Fruit fly (Drosophila melanogaster) whole organism, adult: Measurements from ENCODE around the gene Cdk12.
A peak's percentile ranks its signal among the peaks of the same experiment; 100 is the strongest.

Source experiments
- CG11617 ChIP-seq: fragments of 200-800 bp; sonication (Bioruptor generic); optimal IDR thresholded peaks from 2 replicates; lab custom pipeline; 2017; ENCODE audit warnings: mild to moderate bottlenecking, missing biosample characterization, missing genetic modification reagents, missing genetic modification characterization
- CG12768 ChIP-seq: fragments of 200-800 bp; sonication (Bioruptor generic); optimal IDR thresholded peaks from 2 replicates; lab custom pipeline; 2017; ENCODE audit warnings: missing biosample characterization, missing genetic modification characterization, mild to moderate bottlenecking, moderate library complexity, missing genetic modification reagents
- CG14711 ChIP-seq: fragments of 200-800 bp; sonication (Bioruptor generic); optimal IDR thresholded peaks from 2 replicates; lab custom pipeline; 2018; ENCODE audit warnings: missing biosample characterization, mild to moderate bottlenecking, missing genetic modification characterization, moderate library complexity
- CG1620 ChIP-seq: fragments of 200-800 bp; sonication (Bioruptor generic); optimal IDR thresholded peaks from 2 replicates; lab custom pipeline; 2016; ENCODE audit warnings: missing biosample characterization, missing genetic modification characterization
- CG33017 ChIP-seq: fragments of 200-800 bp; sonication (Bioruptor generic); optimal IDR thresholded peaks from 2 replicates; lab custom pipeline; 2018; ENCODE audit warnings: missing biosample characterization, mild to moderate bottlenecking, missing genetic modification characterization, moderate library complexity
- CG5204 ChIP-seq: fragments of 200-800 bp; sonication (Bioruptor generic); optimal IDR thresholded peaks from 2 replicates; lab custom pipeline; 2016; ENCODE audit warnings: missing biosample characterization, missing genetic modification characterization
- CG7045 ChIP-seq: fragments of 200-800 bp; sonication (Bioruptor generic); optimal IDR thresholded peaks from 2 replicates; lab custom pipeline; 2017; ENCODE audit warnings: missing biosample characterization, mild to moderate bottlenecking, missing genetic modification characterization
- CG7101 ChIP-seq: fragments of 200-800 bp; sonication (Bioruptor generic); optimal IDR thresholded peaks from 2 replicates; lab custom pipeline; 2018; ENCODE audit warnings: missing biosample characterization, mild to moderate bottlenecking, missing genetic modification characterization, moderate library complexity
- Clk ChIP-seq: fragments of 200-800 bp; sonication (Bioruptor generic); optimal IDR thresholded peaks from 2 replicates; lab custom pipeline; 2017; ENCODE audit warnings: missing biosample characterization, missing genetic modification characterization
- Crg-1 ChIP-seq: fragments of 200-800 bp; sonication (Bioruptor generic); optimal IDR thresholded peaks from 2 replicates; lab custom pipeline; 2016; ENCODE audit warnings: missing biosample characterization, missing genetic modification characterization
- Hr96 ChIP-seq: fragments of 200-800 bp; sonication (Bioruptor generic); optimal IDR thresholded peaks from 2 replicates; lab custom pipeline; 2016; ENCODE audit warnings: missing biosample characterization, missing genetic modification characterization
- Mnt ChIP-seq: fragments of 200-800 bp; sonication (Bioruptor generic); optimal IDR thresholded peaks from 2 replicates; lab custom pipeline; 2016; ENCODE audit warnings: missing biosample characterization, mild to moderate bottlenecking, missing genetic modification characterization
- bab1 ChIP-seq: fragments of 200-800 bp; sonication (Bioruptor generic); optimal IDR thresholded peaks from 3 replicates; lab custom pipeline; 2019; ENCODE audit warnings: missing biosample characterization, mild to moderate bottlenecking, missing genetic modification characterization, moderate library complexity
- cic ChIP-seq: fragments of 200-800 bp; sonication (Bioruptor generic); optimal IDR thresholded peaks from 2 replicates; lab custom pipeline; 2017; ENCODE audit warnings: missing biosample characterization, mild to moderate bottlenecking, missing genetic modification characterization, moderate library complexity
- cnc ChIP-seq, 2 experiments: fragments of >200 bp; optimal IDR thresholded peaks; 2 replicates each; lab custom pipeline; 2017
- kay ChIP-seq: fragments of 200-800 bp; sonication (Bioruptor generic); peaks from one replicate; lab custom pipeline; 2016; ENCODE audit warnings: missing biosample characterization, missing genetic modification characterization, borderline replicate concordance
- ovo ChIP-seq: fragments of 200-800 bp; sonication (Bioruptor generic); optimal IDR thresholded peaks from 2 replicates; lab custom pipeline; 2016; ENCODE audit warnings: missing biosample characterization, missing genetic modification characterization
- pad ChIP-seq: fragments of 200-800 bp; sonication (Bioruptor generic); optimal IDR thresholded peaks from 3 replicates; lab custom pipeline; 2017; ENCODE audit warnings: missing biosample characterization, missing genetic modification characterization, mild to moderate bottlenecking, moderate library complexity, missing genetic modification reagents
- tj ChIP-seq: fragments of 200-800 bp; sonication (Bioruptor generic); optimal IDR thresholded peaks from 3 replicates; lab custom pipeline; 2017; ENCODE audit warnings: missing biosample characterization, mild to moderate bottlenecking, missing genetic modification characterization, moderate library complexity
- toe ChIP-seq: fragments of 200-800 bp; sonication (Bioruptor generic); optimal IDR thresholded peaks from 2 replicates; lab custom pipeline; 2016; ENCODE audit warnings: missing biosample characterization, missing genetic modification characterization

The Cdk12 gene

DNA sequence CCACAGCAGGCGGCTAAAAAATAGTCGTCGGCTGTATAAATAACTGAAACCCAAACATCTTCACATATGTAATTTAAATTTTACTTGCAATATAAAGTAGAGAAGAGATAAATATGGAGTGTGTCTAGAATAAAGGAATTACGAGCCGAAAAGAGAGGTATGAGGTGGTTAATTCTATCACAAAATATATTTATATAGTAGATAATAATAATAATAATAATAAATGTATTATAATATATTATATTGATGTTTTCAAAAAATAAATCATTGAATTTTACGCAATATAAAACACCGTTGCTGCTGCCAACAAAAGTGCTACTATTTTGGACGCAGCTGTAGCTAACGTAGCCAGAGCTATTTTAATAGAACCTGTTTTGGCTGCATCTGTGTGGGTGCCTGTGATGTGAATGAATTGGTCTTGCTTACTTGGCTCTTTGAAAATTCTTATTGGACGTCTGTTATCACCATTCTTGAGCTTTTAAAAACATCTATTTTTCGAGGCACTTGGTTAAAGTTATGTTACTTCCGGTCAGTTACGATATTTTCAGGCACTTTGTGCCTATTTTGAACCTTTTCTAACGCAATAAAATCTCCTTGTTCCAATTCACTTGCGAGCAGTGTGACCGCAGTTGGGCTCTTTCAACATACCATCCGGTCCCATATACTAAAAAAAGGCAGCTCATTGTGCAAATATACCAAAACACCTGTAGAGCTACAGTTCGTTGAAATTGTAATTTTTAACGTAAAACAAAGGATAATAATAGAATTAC, 19.1 kb upstream of the Cdk12 start, which contains the start of gene Hr78:
Hr78 (minus strand) TSS at position 630 of the 770 bp plus-strand sequence.
- peak; percentile 61 for TF ChIP-seq CG7101
- no peak for TF ChIP-seq kay (GFP tag; lab: Kevin White, UChicago)
- TF ChIP-seq CG1620, result no peak
- TF ChIP-seq ovo (GFP tag; lab: Kevin White, UChicago), result no peak
- TF ChIP-seq Crg-1 (GFP tag; lab: Kevin White, UChicago), result no peak
- TF ChIP-seq toe (GFP tag; lab: Kevin White, UChicago), result no peak
- peak; percentile 67 for TF ChIP-seq CG11617 (GFP tag; lab: Kevin White, UChicago)
- no peak for TF ChIP-seq CG5204
- TF ChIP-seq Mnt (GFP tag; lab: Kevin White, UChicago), result peak; percentile 20
- no peak for TF ChIP-seq Hr96 (GFP tag; lab: Kevin White, UChicago)
- TF ChIP-seq cnc (optimal IDR thresholded peaks at IDR 0.05; lab: Kevin White, UChicago), result no peak
- peak; percentile 74 for TF ChIP-seq cic (GFP tag; lab: Kevin White, UChicago)
- peak; percentile 48 for TF ChIP-seq CG12768 (GFP tag; lab: Kevin White, UChicago)
- no peak for TF ChIP-seq Clk (GFP tag; lab: Kevin White, UChicago)
- TF ChIP-seq CG14711 (tag; lab: Kevin White, UChicago), result peak; percentile 64
- TF ChIP-seq tj (GFP tag; lab: Kevin White, UChicago), result peak; percentile 59
- TF ChIP-seq CG7045 (GFP tag; lab: Kevin White, UChicago), result peak; percentile 58
- TF ChIP-seq bab1 (GFP tag; lab: Kevin White, UChicago), result peak; percentile 38
- peak; percentile 68 for TF ChIP-seq CG33017 (tag; lab: Kevin White, UChicago)
- no peak for TF ChIP-seq pad (GFP tag; lab: Kevin White, UChicago)

dm6 chr3L:21501172-21501571, 14.9 kb upstream of the Cdk12 start, which contains the start of gene Est-Q:
Gene Est-Q, plus strand, starts transcription at chr3L:21501421.
- TF ChIP-seq Hr96 (GFP tag; lab: Kevin White, UChicago) (no peak), Mnt (GFP tag; lab: Kevin White, UChicago) (peak; percentile 87), CG1620 (no peak), tj (GFP tag; lab: Kevin White, UChicago) (no peak), CG12768 (GFP tag; lab: Kevin White, UChicago) (peak; percentile 22), CG14711 (tag; lab: Kevin White, UChicago) (no peak), CG11617 (GFP tag; lab: Kevin White, UChicago) (no peak), toe (GFP tag; lab: Kevin White, UChicago) (no peak), kay (GFP tag; lab: Kevin White, UChicago) (no peak), cic (GFP tag; lab: Kevin White, UChicago) (peak; percentile 96), Crg-1 (GFP tag; lab: Kevin White, UChicago) (no peak)

- peak; percentile 22 for TF ChIP-seq Mnt (GFP tag; lab: Kevin White, UChicago)
- TF ChIP-seq Hr96 (GFP tag; lab: Kevin White, UChicago), result no peak
- no peak for TF ChIP-seq bab1 (GFP tag; lab: Kevin White, UChicago)
- no peak for TF ChIP-seq tj (GFP tag; lab: Kevin White, UChicago)
- TF ChIP-seq ovo (GFP tag; lab: Kevin White, UChicago), result no peak
- peak; percentile 15 for TF ChIP-seq CG7101
- TF ChIP-seq CG12768 (GFP tag; lab: Kevin White, UChicago), result peak; percentile 82
- TF ChIP-seq CG5204, result no peak
- TF ChIP-seq pad (GFP tag; lab: Kevin White, UChicago), result no peak
- no peak for TF ChIP-seq Crg-1 (GFP tag; lab: Kevin White, UChicago)
- TF ChIP-seq CG1620, result no peak
- no peak for TF ChIP-seq cnc (optimal IDR thresholded peaks at IDR 0.05; lab: Kevin White, UChicago)
- TF ChIP-seq CG33017 (tag; lab: Kevin White, UChicago), result peak; percentile 60
- TF ChIP-seq CG14711 (tag; lab: Kevin White, UChicago), result peak; percentile 32
- TF ChIP-seq CG7045 (GFP tag; lab: Kevin White, UChicago), result no peak
- no peak for TF ChIP-seq kay (GFP tag; lab: Kevin White, UChicago)
- no peak for TF ChIP-seq CG11617 (GFP tag; lab: Kevin White, UChicago)
- TF ChIP-seq Clk (GFP tag; lab: Kevin White, UChicago), result no peak
- peak; percentile 55 for TF ChIP-seq cic (GFP tag; lab: Kevin White, UChicago)
- no peak for TF ChIP-seq toe (GFP tag; lab: Kevin White, UChicago)
These were observed 14.2 kb upstream of the Cdk12 start for dm6 chr3L:21501928-21502327.

- no peak for TF ChIP-seq cnc (optimal IDR thresholded peaks at IDR 0.05; lab: Kevin White, UChicago)
- TF ChIP-seq tj (GFP tag; lab: Kevin White, UChicago), result peak; percentile 52
- TF ChIP-seq CG33017 (tag; lab: Kevin White, UChicago), result peak; percentile 53
- no peak for TF ChIP-seq CG5204
- peak; percentile 61 for TF ChIP-seq CG1620
- no peak for TF ChIP-seq ovo (GFP tag; lab: Kevin White, UChicago)
- peak; percentile 67 for TF ChIP-seq Crg-1 (GFP tag; lab: Kevin White, UChicago)
- TF ChIP-seq Clk (GFP tag; lab: Kevin White, UChicago), result no peak
- peak; percentile 70 for TF ChIP-seq bab1 (GFP tag; lab: Kevin White, UChicago)
- peak; percentile 59 for TF ChIP-seq CG12768 (GFP tag; lab: Kevin White, UChicago)
- peak; percentile 63 for TF ChIP-seq pad (GFP tag; lab: Kevin White, UChicago)
- TF ChIP-seq CG14711 (tag; lab: Kevin White, UChicago), result peak; percentile 55
- TF ChIP-seq kay (GFP tag; lab: Kevin White, UChicago), result no peak
- no peak for TF ChIP-seq cic (GFP tag; lab: Kevin White, UChicago)
- TF ChIP-seq toe (GFP tag; lab: Kevin White, UChicago), result no peak
- TF ChIP-seq Mnt (GFP tag; lab: Kevin White, UChicago), result peak; percentile 61
- peak; percentile 62 for TF ChIP-seq CG7045 (GFP tag; lab: Kevin White, UChicago)
- peak; percentile 65 for TF ChIP-seq CG11617 (GFP tag; lab: Kevin White, UChicago)
- peak; percentile 70 for TF ChIP-seq CG7101
- peak; percentile 79 for TF ChIP-seq Hr96 (GFP tag; lab: Kevin White, UChicago)
These were observed 8.7 kb upstream of the Cdk12 start, which contains the start of the genes Glg1 and M6 for dm6 chr3L:21507354-21507928. Gene Glg1, minus strand, starts transcription at chr3L:21507538. Gene M6, plus strand, starts transcription at chr3L:21507852.
